Fruit fly (Drosophila melanogaster) whole organism, embryonic: ENCODE measurements around the gene Jhbp3.

Source experiments
- Ada2b ChIP-seq: fragments of 200-800 bp; sonication (Bioruptor generic); IDR thresholded peaks from 2 replicates; pipeline ENCODE4 v1.3.6; 2022; ENCODE audit warnings: missing biosample characterization, missing genetic modification characterization
- Antp ChIP-seq: fragments of 200-800 bp; sonication (Bioruptor generic); optimal IDR thresholded peaks from 3 replicates; lab custom pipeline; 2016; ENCODE audit warnings: missing biosample characterization, missing genetic modification characterization
- Bgb ChIP-seq: fragments of 200-800 bp; sonication (Bioruptor generic); IDR thresholded peaks from 2 replicates; pipeline ENCODE4 v1.3.6; 2022; ENCODE audit warnings: missing biosample characterization, missing genetic modification characterization; ENCODE audit not compliant: partially characterized antibody
- CG10543 ChIP-seq: fragments of 200-800 bp; sonication (Bioruptor generic); optimal IDR thresholded peaks from 3 replicates; lab custom pipeline; 2017; ENCODE audit warnings: missing biosample characterization, mild to moderate bottlenecking, missing genetic modification characterization, moderate library complexity
- CG11504 ChIP-seq: fragments of 200-800 bp; sonication (Bioruptor generic); optimal IDR thresholded peaks from 3 replicates; lab custom pipeline; 2019; ENCODE audit warnings: missing biosample characterization, mild to moderate bottlenecking, missing genetic modification characterization, moderate library complexity
- CG11695 ChIP-seq: fragments of 200-800 bp; sonication (Bioruptor generic); IDR thresholded peaks from 3 replicates; pipeline ENCODE4 v1.3.6; 2022; ENCODE audit warnings: missing biosample characterization, missing genetic modification characterization
- CG13424 ChIP-seq: fragments of 200-800 bp; sonication (Bioruptor generic); optimal IDR thresholded peaks from 2 replicates; lab custom pipeline; 2019; ENCODE audit warnings: missing biosample characterization, mild to moderate bottlenecking, missing genetic modification characterization, moderate library complexity
- CG13624 ChIP-seq: fragments of 200-800 bp; sonication (Bioruptor generic); optimal IDR thresholded peaks from 2 replicates; lab custom pipeline; 2016; ENCODE audit warnings: missing biosample characterization, missing genetic modification characterization
- CG14014 ChIP-seq: fragments of 200-800 bp; sonication (Bioruptor generic); IDR thresholded peaks from 2 replicates; pipeline ENCODE4 v1.3.6; 2022; ENCODE audit warnings: missing biosample characterization, missing genetic modification characterization
- CG14667 ChIP-seq: fragments of 200-800 bp; sonication (Bioruptor generic); IDR thresholded peaks from 2 replicates; pipeline ENCODE4 v1.3.6; 2022; ENCODE audit warnings: missing biosample characterization, missing genetic modification characterization
- CG15696 ChIP-seq: fragments of 200-800 bp; sonication (Bioruptor generic); optimal IDR thresholded peaks from 2 replicates; lab custom pipeline; 2019; ENCODE audit warnings: missing biosample characterization, mild to moderate bottlenecking, missing genetic modification characterization, moderate library complexity
- CG16779 ChIP-seq: fragments of 200-800 bp; sonication (Bioruptor generic); IDR thresholded peaks from 2 replicates; pipeline ENCODE4 v1.3.6; 2022; ENCODE audit warnings: missing biosample characterization, missing genetic modification characterization
- CG16815 ChIP-seq: fragments of 200-800 bp; sonication (Bioruptor generic); optimal IDR thresholded peaks from 3 replicates; lab custom pipeline; 2017; ENCODE audit warnings: missing biosample characterization, mild to moderate bottlenecking, missing genetic modification characterization
- CG17359 ChIP-seq: fragments of 200-800 bp; sonication (Bioruptor generic); optimal IDR thresholded peaks from 3 replicates; lab custom pipeline; 2018; ENCODE audit warnings: missing biosample characterization, mild to moderate bottlenecking, missing genetic modification characterization, moderate library complexity
- CG2199 ChIP-seq: fragments of 200-800 bp; sonication (Bioruptor generic); IDR thresholded peaks from 3 replicates; pipeline ENCODE4 v1.3.6; 2022; ENCODE audit warnings: missing biosample characterization, missing genetic modification characterization
- CG2202 ChIP-seq: fragments of 200-800 bp; sonication (Bioruptor generic); optimal IDR thresholded peaks from 2 replicates; lab custom pipeline; 2018; ENCODE audit warnings: missing biosample characterization, mild to moderate bottlenecking, missing genetic modification characterization
- CG32772 ChIP-seq: fragments of 200-800 bp; sonication (Bioruptor generic); IDR thresholded peaks from 2 replicates; pipeline ENCODE4 v1.3.6; 2022; ENCODE audit warnings: missing biosample characterization, missing genetic modification characterization
- CG33213 ChIP-seq: fragments of 200-800 bp; sonication (Bioruptor generic); optimal IDR thresholded peaks from 3 replicates; lab custom pipeline; 2016; ENCODE audit warnings: missing biosample characterization, missing genetic modification characterization
- CG34224 ChIP-seq: fragments of 200-800 bp; sonication (Bioruptor generic); IDR thresholded peaks from 3 replicates; pipeline ENCODE4 v1.3.6; 2022; ENCODE audit warnings: missing biosample characterization, missing genetic modification characterization; ENCODE audit not compliant: partially characterized antibody
- CG34376 ChIP-seq: fragments of 200-800 bp; sonication (Bioruptor generic); optimal IDR thresholded peaks from 2 replicates; lab custom pipeline; 2018; ENCODE audit warnings: missing biosample characterization, mild to moderate bottlenecking, missing genetic modification characterization
- CG34422 ChIP-seq: fragments of 200-800 bp; sonication (Bioruptor generic); IDR thresholded peaks from 3 replicates; pipeline ENCODE4 v1.3.6; 2022; ENCODE audit warnings: missing biosample characterization, missing genetic modification characterization
- CG42726 ChIP-seq: fragments of 200-800 bp; sonication (Bioruptor generic); IDR thresholded peaks from 2 replicates; pipeline ENCODE4 v1.3.6; 2022; ENCODE audit warnings: missing biosample characterization, missing genetic modification characterization; ENCODE audit not compliant: partially characterized antibody
- CG6689 ChIP-seq: fragments of 200-800 bp; sonication (Bioruptor generic); IDR thresholded peaks from 2 replicates; pipeline ENCODE4 v1.3.6; 2022; ENCODE audit warnings: missing biosample characterization, missing genetic modification characterization
- CG7963 ChIP-seq: fragments of 200-800 bp; sonication (Bioruptor generic); IDR thresholded peaks from 3 replicates; pipeline ENCODE4 v1.3.6; 2022; ENCODE audit warnings: missing biosample characterization, missing genetic modification characterization; ENCODE audit not compliant: partially characterized antibody
- CG8944 ChIP-seq: fragments of 200-800 bp; sonication (Bioruptor generic); optimal IDR thresholded peaks from 3 replicates; lab custom pipeline; 2016; ENCODE audit warnings: missing biosample characterization, missing genetic modification characterization
- CG9797 ChIP-seq: fragments of 200-800 bp; sonication (Bioruptor generic); optimal IDR thresholded peaks from 3 replicates; lab custom pipeline; 2018; ENCODE audit warnings: missing biosample characterization, mild to moderate bottlenecking, missing genetic modification characterization
- CkIIα-i1 ChIP-seq: fragments of 200-800 bp; sonication (Bioruptor generic); IDR thresholded peaks from 2 replicates; pipeline ENCODE4 v1.3.6; 2022; ENCODE audit warnings: missing biosample characterization, missing genetic modification characterization
- HLH54F ChIP-seq: fragments of 200-800 bp; sonication (Bioruptor generic); optimal IDR thresholded peaks from 3 replicates; lab custom pipeline; 2016; ENCODE audit warnings: missing biosample characterization, missing genetic modification characterization
- Hand ChIP-seq: fragments of 200-800 bp; sonication (Bioruptor generic); optimal IDR thresholded peaks from 2 replicates; lab custom pipeline; 2017; ENCODE audit warnings: mild to moderate bottlenecking, missing biosample characterization, missing genetic modification reagents, missing genetic modification characterization
- Hmr ChIP-seq: fragments of 200-800 bp; sonication (Bioruptor generic); optimal IDR thresholded peaks from 3 replicates; lab custom pipeline; 2017; ENCODE audit warnings: mild to moderate bottlenecking, missing biosample characterization, missing genetic modification reagents, missing genetic modification characterization
- Lim3 ChIP-seq: fragments of 200-800 bp; sonication (Bioruptor generic); IDR thresholded peaks from 2 replicates; pipeline ENCODE4 v1.3.6; 2022; ENCODE audit warnings: missing biosample characterization, missing genetic modification characterization
- MBD-R2 ChIP-seq: fragments of 200-800 bp; sonication (Bioruptor generic); IDR thresholded peaks from 2 replicates; pipeline ENCODE4 v1.3.6; 2022; ENCODE audit warnings: missing biosample characterization, missing genetic modification characterization
- MESR4 ChIP-seq: fragments of 200-800 bp; sonication (Bioruptor generic); optimal IDR thresholded peaks from 2 replicates; lab custom pipeline; 2018; ENCODE audit warnings: missing biosample characterization, mild to moderate bottlenecking, missing genetic modification characterization, moderate library complexity
- Sox100B ChIP-seq: fragments of 200-800 bp; sonication (Bioruptor generic); optimal IDR thresholded peaks from 3 replicates; lab custom pipeline; 2018; ENCODE audit warnings: missing biosample characterization, mild to moderate bottlenecking, missing genetic modification characterization
- amos ChIP-seq: fragments of 200-800 bp; sonication (Bioruptor generic); IDR thresholded peaks from 2 replicates; pipeline ENCODE4 v1.3.6; 2022; ENCODE audit warnings: missing biosample characterization, missing genetic modification characterization; ENCODE audit not compliant: partially characterized antibody
- ase ChIP-seq: fragments of 200-800 bp; sonication (Bioruptor generic); IDR thresholded peaks from 3 replicates; pipeline ENCODE4 v1.3.6; 2022; ENCODE audit warnings: missing biosample characterization, missing genetic modification characterization
- dm ChIP-seq: fragments of 200-800 bp; sonication (Bioruptor generic); optimal IDR thresholded peaks from 3 replicates; lab custom pipeline; 2016; ENCODE audit warnings: missing biosample characterization, missing genetic modification characterization
- dmrt11E ChIP-seq: fragments of 200-800 bp; sonication (Bioruptor generic); optimal IDR thresholded peaks from 3 replicates; lab custom pipeline; 2018; ENCODE audit warnings: missing biosample characterization, mild to moderate bottlenecking, missing genetic modification characterization, moderate library complexity
- grn ChIP-seq: fragments of 200-800 bp; sonication (Bioruptor generic); optimal IDR thresholded peaks from 3 replicates; lab custom pipeline; 2017; ENCODE audit warnings: missing biosample characterization, missing genetic modification characterization
- hth ChIP-seq: fragments of >200 bp; optimal IDR thresholded peaks from 2 replicates; lab custom pipeline; 2017; ENCODE audit warnings: inconsistent platforms
- jing ChIP-seq: fragments of 200-800 bp; sonication (Bioruptor generic); optimal IDR thresholded peaks from 2 replicates; lab custom pipeline; 2018; ENCODE audit warnings: missing biosample characterization, mild to moderate bottlenecking, missing genetic modification characterization
- lab ChIP-seq: fragments of 200-800 bp; sonication (Bioruptor generic); optimal IDR thresholded peaks from 3 replicates; lab custom pipeline; 2017; ENCODE audit warnings: missing biosample characterization, missing genetic modification characterization, mild to moderate bottlenecking, moderate library complexity, missing genetic modification reagents
- lmd ChIP-seq: fragments of 200-800 bp; sonication (Bioruptor generic); IDR thresholded peaks from 2 replicates; pipeline ENCODE4 v1.3.6; 2022; ENCODE audit warnings: missing biosample characterization, missing genetic modification characterization
- maf-S ChIP-seq: fragments of 200-800 bp; sonication (Bioruptor generic); optimal IDR thresholded peaks from 2 replicates; lab custom pipeline; 2016; ENCODE audit warnings: missing biosample characterization, missing genetic modification characterization
- pnt ChIP-seq: fragments of 200-800 bp; sonication (Bioruptor generic); optimal IDR thresholded peaks from 3 replicates; lab custom pipeline; 2016; ENCODE audit warnings: missing biosample characterization, missing genetic modification characterization
- ranshi ChIP-seq: fragments of 200-800 bp; sonication (Bioruptor generic); IDR thresholded peaks from 2 replicates; pipeline ENCODE4 v1.3.6; 2022; ENCODE audit warnings: missing biosample characterization, missing genetic modification characterization
- shn ChIP-seq: fragments of 200-800 bp; sonication (Bioruptor generic); optimal IDR thresholded peaks from 3 replicates; lab custom pipeline; 2016; ENCODE audit warnings: missing biosample characterization, missing genetic modification characterization
- sob ChIP-seq: fragments of 200-800 bp; sonication (Bioruptor generic); IDR thresholded peaks from 2 replicates; pipeline ENCODE4 v1.3.6; 2022; ENCODE audit warnings: missing biosample characterization, missing genetic modification characterization
- tna ChIP-seq: fragments of 200-800 bp; sonication (Bioruptor generic); IDR thresholded peaks from 2 replicates; pipeline ENCODE4 v1.3.6; 2022; ENCODE audit warnings: missing biosample characterization, missing genetic modification characterization; ENCODE audit not compliant: partially characterized antibody
- trh ChIP-seq: fragments of 200-800 bp; sonication (Bioruptor generic); optimal IDR thresholded peaks from 2 replicates; lab custom pipeline; 2016; ENCODE audit warnings: missing biosample characterization, missing genetic modification characterization
- tup ChIP-seq: fragments of 200-800 bp; sonication (Bioruptor generic); optimal IDR thresholded peaks from 2 replicates; lab custom pipeline; 2016; ENCODE audit warnings: missing biosample characterization, mild to moderate bottlenecking, missing genetic modification characterization, moderate library complexity

The Jhbp3 gene

dm6 chr3R:4992227-4992737 lies 37.2 kb upstream of the Jhbp3 start (continued):
- TF ChIP-seq dmrt11E (tag; lab: Kevin White, UChicago) (peak; percentile 64), CG34224 (GFP tag; lab: Robert Waterston, UW) (no peak), CG2202 (tag; lab: Kevin White, UChicago) (peak; percentile 70), trh (GFP tag; lab: Kevin White, UChicago) (no peak), CG34422 (GFP tag; lab: Robert Waterston, UW) (peak; percentile 11; the same call in 1 of the 3 replicates), Antp (GFP tag; lab: Kevin White, UChicago) (no peak), Ada2b (GFP tag; lab: Robert Waterston, UW) (no peak), CG33213 (GFP tag; lab: Kevin White, UChicago) (no peak), Bgb (no peak), CG42726 (no peak), CG7963 (no peak), CG32772 (GFP tag; lab: Robert Waterston, UW) (no peak), ranshi (GFP tag; lab: Robert Waterston, UW) (peak; percentile 13; the same call in 1 of the 2 replicates), MBD-R2 (GFP tag; lab: Robert Waterston, UW) (no peak), lmd (no peak), hth (lab: Kevin White, UChicago) (no peak), CG16779 (no peak), CG6689 (GFP tag; lab: Robert Waterston, UW) (no peak), HLH54F (no peak), tup (GFP tag; lab: Kevin White, UChicago) (peak; percentile 56), grn (GFP tag; lab: Kevin White, UChicago) (peak; percentile 100), maf-S (GFP tag; lab: Kevin White, UChicago) (no peak), tna (GFP tag; lab: Robert Waterston, UW) (no peak), shn (peak; percentile 50), CG14014 (peak; percentile 33; the same call in 1 of the 2 replicates), lab (GFP tag; lab: Kevin White, UChicago) (peak; percentile 44), CkIIα-i1 (GFP tag; lab: Robert Waterston, UW) (no peak), Lim3 (GFP tag; lab: Robert Waterston, UW) (no peak), CG2199 (GFP tag; lab: Robert Waterston, UW) (peak; percentile 95; the same call in 2 of the 3 replicates), jing (GFP tag; lab: Kevin White, UChicago) (no peak), CG10543 (GFP tag; lab: Kevin White, UChicago) (peak; percentile 78), CG13624 (GFP tag; lab: Kevin White, UChicago) (peak; percentile 12), Sox100B (GFP tag; lab: Kevin White, UChicago) (peak; percentile 59), CG34376 (GFP tag; lab: Kevin White, UChicago) (no peak), CG8944 (GFP tag; lab: Kevin White, UChicago) (peak; percentile 9), Hmr (GFP tag; lab: Kevin White, UChicago) (peak; percentile 25), CG15696 (tag; lab: Kevin White, UChicago) (peak; percentile 85), sob (GFP tag; lab: Robert Waterston, UW) (0 out of 2 replicates have a peak, but pooled peaks have one; percentile 33), amos (GFP tag; lab: Robert Waterston, UW) (no peak), CG14667 (no peak), pnt (GFP tag; lab: Kevin White, UChicago) (peak; percentile 21), CG11695 (0 out of 3 replicates have a peak, but pooled peaks have one; percentile 49), CG13424 (tag; lab: Kevin White, UChicago) (peak; percentile 38), dm (GFP tag; lab: Kevin White, UChicago) (peak; percentile 20), CG16815 (GFP tag; lab: Kevin White, UChicago) (no peak), CG9797 (GFP tag; lab: Kevin White, UChicago) (peak; percentile 13), MESR4 (GFP tag; lab: Kevin White, UChicago) (no peak), Hand (GFP tag; lab: Kevin White, UChicago) (no peak), CG17359 (tag; lab: Kevin White, UChicago) (peak; percentile 35), ase (GFP tag; lab: Robert Waterston, UW) (no peak), CG11504 (tag; lab: Kevin White, UChicago) (peak; percentile 41)
